Fruit fly (Drosophila melanogaster) whole organism, embryonic: ENCODE results near the gene dre4.

Source experiments
- Atf-2 ChIP-seq: fragments of 200-800 bp; sonication (Bioruptor generic); optimal IDR thresholded peaks from 2 replicates; lab custom pipeline; 2016; ENCODE audit warnings: missing biosample characterization, missing genetic modification characterization
- CG10321 ChIP-seq: fragments of 200-800 bp; sonication (Bioruptor generic); IDR thresholded peaks from 2 replicates; pipeline ENCODE4 v1.3.6; 2022; ENCODE audit warnings: missing biosample characterization, missing genetic modification characterization
- CG11560 ChIP-seq: fragments of 200-800 bp; sonication (Bioruptor generic); IDR thresholded peaks from 3 replicates; pipeline ENCODE4 v1.3.6; 2022; ENCODE audit warnings: missing biosample characterization, missing genetic modification characterization
- CG11696 ChIP-seq: fragments of 200-800 bp; sonication (Bioruptor generic); IDR thresholded peaks from 2 replicates; pipeline ENCODE4 v1.3.6; 2022; ENCODE audit warnings: missing biosample characterization, missing genetic modification characterization
- CG13894 ChIP-seq: fragments of 200-800 bp; sonication (Bioruptor generic); optimal IDR thresholded peaks from 3 replicates; lab custom pipeline; 2018; ENCODE audit warnings: missing biosample characterization, mild to moderate bottlenecking, missing genetic modification characterization, moderate library complexity
- CG14710 ChIP-seq: fragments of 200-800 bp; sonication (Bioruptor generic); optimal IDR thresholded peaks from 3 replicates; lab custom pipeline; 2019; ENCODE audit warnings: missing biosample characterization, mild to moderate bottlenecking, missing genetic modification characterization, moderate library complexity
- CG17829 ChIP-seq: fragments of 200-800 bp; optimal IDR thresholded peaks from 2 replicates; lab custom pipeline; 2019; ENCODE audit warnings: missing biosample characterization, mild to moderate bottlenecking, missing genetic modification characterization, moderate library complexity
- CG2120 ChIP-seq: fragments of 200-800 bp; sonication (Bioruptor generic); optimal IDR thresholded peaks from 3 replicates; lab custom pipeline; 2016; ENCODE audit warnings: missing biosample characterization, missing genetic modification characterization
- CG2199 ChIP-seq: fragments of 200-800 bp; sonication (Bioruptor generic); IDR thresholded peaks from 3 replicates; pipeline ENCODE4 v1.3.6; 2022; ENCODE audit warnings: missing biosample characterization, missing genetic modification characterization
- CG2875 ChIP-seq: fragments of 200-800 bp; sonication (Bioruptor generic); optimal IDR thresholded peaks from 2 replicates; lab custom pipeline; 2017; ENCODE audit warnings: missing biosample characterization, mild to moderate bottlenecking, missing genetic modification characterization, missing genetic modification reagents
- CG32767 ChIP-seq: fragments of 200-800 bp; sonication (Bioruptor generic); IDR thresholded peaks from 2 replicates; pipeline ENCODE4 v1.3.6; 2022; ENCODE audit warnings: missing biosample characterization, missing genetic modification characterization
- CG4328 ChIP-seq: fragments of 200-800 bp; sonication (Bioruptor generic); optimal IDR thresholded peaks from 3 replicates; lab custom pipeline; 2017; ENCODE audit warnings: missing biosample characterization, missing genetic modification reagents, missing genetic modification characterization
- CG4360 ChIP-seq: fragments of 200-800 bp; sonication (Bioruptor generic); IDR thresholded peaks from 2 replicates; pipeline ENCODE4 v1.3.6; 2022; ENCODE audit warnings: missing biosample characterization, missing genetic modification characterization
- CG6272 ChIP-seq: fragments of 200-800 bp; sonication (Bioruptor generic); IDR thresholded peaks from 2 replicates; pipeline ENCODE4 v1.3.6; 2022; ENCODE audit warnings: missing biosample characterization, missing genetic modification characterization
- CG7963 ChIP-seq: fragments of 200-800 bp; sonication (Bioruptor generic); IDR thresholded peaks from 3 replicates; pipeline ENCODE4 v1.3.6; 2022; ENCODE audit warnings: missing biosample characterization, missing genetic modification characterization; ENCODE audit not compliant: partially characterized antibody
- CG9876 ChIP-seq: fragments of 200-800 bp; sonication (Bioruptor generic); optimal IDR thresholded peaks from 2 replicates; lab custom pipeline; 2016; ENCODE audit warnings: missing biosample characterization, missing genetic modification characterization
- CG9932 ChIP-seq: fragments of 200-800 bp; sonication (Bioruptor generic); IDR thresholded peaks from 2 replicates; pipeline ENCODE4 v1.3.6; 2022; ENCODE audit warnings: missing biosample characterization, missing genetic modification characterization
- CHES-1-like ChIP-seq: fragments of 200-800 bp; sonication (Bioruptor generic); optimal IDR thresholded peaks from 2 replicates; lab custom pipeline; 2016; ENCODE audit warnings: missing biosample characterization, missing genetic modification characterization
- Chrac-16 ChIP-seq: fragments of 200-800 bp; sonication (Bioruptor generic); optimal IDR thresholded peaks from 3 replicates; lab custom pipeline; 2016; ENCODE audit warnings: missing biosample characterization, missing genetic modification characterization
- Dfd ChIP-seq, 2 experiments: fragments of >200 bp; optimal IDR thresholded peaks; 2 replicates each; lab custom pipeline; 2017; ENCODE audit warnings: missing biosample characterization in 2 of 2, missing genetic modification characterization in 2 of 2
- E2f2 ChIP-seq: fragments of 200-800 bp; sonication (Bioruptor generic); IDR thresholded peaks from 2 replicates; pipeline ENCODE4 v1.3.6; 2022; ENCODE audit warnings: missing biosample characterization, missing genetic modification characterization
- Elba2 ChIP-seq: fragments of 200-800 bp; sonication (Bioruptor generic); optimal IDR thresholded peaks from 3 replicates; lab custom pipeline; 2016; ENCODE audit warnings: missing biosample characterization, missing genetic modification characterization
- Ets65A ChIP-seq: fragments of 200-800 bp; sonication (Bioruptor generic); peaks from one replicate; lab custom pipeline; 2016; ENCODE audit warnings: missing biosample characterization, missing genetic modification characterization
- Jarid2 ChIP-seq: fragments of 200-800 bp; sonication (Bioruptor generic); optimal IDR thresholded peaks from 3 replicates; lab custom pipeline; 2017; ENCODE audit warnings: mild to moderate bottlenecking, missing biosample characterization, missing genetic modification reagents, missing genetic modification characterization
- Myb ChIP-seq: fragments of 200-800 bp; sonication (Bioruptor generic); optimal IDR thresholded peaks from 2 replicates; lab custom pipeline; 2016; ENCODE audit warnings: missing biosample characterization, missing genetic modification characterization
- Rfx ChIP-seq: fragments of 200-800 bp; sonication (Bioruptor generic); IDR thresholded peaks from 2 replicates; pipeline ENCODE4 v1.3.6; 2022; ENCODE audit warnings: missing biosample characterization, missing genetic modification characterization
- Rx ChIP-seq: fragments of 200-800 bp; sonication (Bioruptor generic); IDR thresholded peaks from 2 replicates; pipeline ENCODE4 v1.3.6; 2022; ENCODE audit warnings: missing biosample characterization, missing genetic modification characterization
- Scr ChIP-seq: fragments of 200-800 bp; sonication (Bioruptor generic); IDR thresholded peaks from 2 replicates; pipeline ENCODE4 v1.3.6; 2022; ENCODE audit warnings: missing biosample characterization, missing genetic modification characterization; ENCODE audit not compliant: partially characterized antibody
- Sox100B ChIP-seq: fragments of 200-800 bp; sonication (Bioruptor generic); optimal IDR thresholded peaks from 3 replicates; lab custom pipeline; 2018; ENCODE audit warnings: missing biosample characterization, mild to moderate bottlenecking, missing genetic modification characterization
- abd-A ChIP-seq: fragments of 200-800 bp; sonication (Bioruptor generic); optimal IDR thresholded peaks from 3 replicates; lab custom pipeline; 2019; ENCODE audit warnings: missing biosample characterization, mild to moderate bottlenecking, missing genetic modification characterization, moderate library complexity
- ap ChIP-seq: fragments of 200-800 bp; sonication (Bioruptor generic); IDR thresholded peaks from 2 replicates; pipeline ENCODE4 v1.3.6; 2022; ENCODE audit warnings: missing biosample characterization, missing genetic modification characterization
- az2 ChIP-seq: fragments of 200-800 bp; sonication (Bioruptor generic); optimal IDR thresholded peaks from 3 replicates; lab custom pipeline; 2016; ENCODE audit warnings: missing biosample characterization, missing genetic modification characterization
- bcd ChIP-seq: fragments of 200-800 bp; sonication (Bioruptor generic); optimal IDR thresholded peaks from 2 replicates; lab custom pipeline; 2017; ENCODE audit warnings: missing biosample characterization, mild to moderate bottlenecking, missing genetic modification characterization
- corto ChIP-seq: fragments of 200-800 bp; sonication (Bioruptor generic); optimal IDR thresholded peaks from 2 replicates; lab custom pipeline; 2016; ENCODE audit warnings: missing biosample characterization, mild to moderate bottlenecking, missing genetic modification characterization, moderate library complexity
- crp ChIP-seq, 2 experiments: fragments of 200-800 bp; sonication (Bioruptor generic); optimal IDR thresholded peaks; 2 replicates in 1 of 2; 3 replicates in 1 of 2; lab custom pipeline; 2017; ENCODE audit warnings: missing biosample characterization in 2 of 2, missing genetic modification characterization in 2 of 2, mild to moderate bottlenecking in 1 of 2, moderate library complexity in 1 of 2
- dmrt99B ChIP-seq: fragments of 200-800 bp; sonication (Bioruptor generic); optimal IDR thresholded peaks from 2 replicates; lab custom pipeline; 2018; ENCODE audit warnings: missing biosample characterization, mild to moderate bottlenecking, missing genetic modification characterization, moderate library complexity
- esg ChIP-seq: fragments of 200-800 bp; sonication (Bioruptor generic); conservative IDR thresholded peaks from 2 replicates; pipeline ENCODE4 v1.3.6; 2022; ENCODE audit warnings: missing biosample characterization, missing genetic modification characterization
- ewg ChIP-seq: fragments of 200-800 bp; sonication (Bioruptor generic); optimal IDR thresholded peaks from 3 replicates; lab custom pipeline; 2017; ENCODE audit warnings: mild to moderate bottlenecking, missing biosample characterization, missing genetic modification reagents, missing genetic modification characterization
- fd64A ChIP-seq: fragments of 200-800 bp; sonication (Bioruptor generic); optimal IDR thresholded peaks from 3 replicates; lab custom pipeline; 2018; ENCODE audit warnings: missing biosample characterization, mild to moderate bottlenecking, missing genetic modification characterization
- ftz-f1 ChIP-seq: fragments of 200-800 bp; sonication (Bioruptor generic); optimal IDR thresholded peaks from 2 replicates; lab custom pipeline; 2016; ENCODE audit warnings: missing biosample characterization, missing genetic modification characterization
- hkb ChIP-seq, 2 experiments: fragments of 200-800 bp in 1 of 2; fragments of >200 bp in 1 of 2; sonication (Bioruptor generic) in 1 of 2; IDR thresholded peaks in 1 of 2; optimal IDR thresholded peaks in 1 of 2; 2 replicates each; pipeline versions ENCODE4 v1.3.6 to Lab custom; 2017 to 2022; ENCODE audit warnings: missing biosample characterization in 1 of 2, missing genetic modification characterization in 1 of 2
- kay ChIP-seq: fragments of 200-800 bp; sonication (Bioruptor generic); optimal IDR thresholded peaks from 2 replicates; lab custom pipeline; 2016; ENCODE audit warnings: missing biosample characterization, missing genetic modification characterization
- lmd ChIP-seq: fragments of 200-800 bp; sonication (Bioruptor generic); IDR thresholded peaks from 2 replicates; pipeline ENCODE4 v1.3.6; 2022; ENCODE audit warnings: missing biosample characterization, missing genetic modification characterization
- otp ChIP-seq: fragments of 200-800 bp; sonication (Bioruptor generic); IDR thresholded peaks from 3 replicates; pipeline ENCODE4, ENCODE4 v1.3.6; 2022; ENCODE audit warnings: missing biosample characterization, missing genetic modification characterization
- pum ChIP-seq: fragments of 200-800 bp; sonication (Bioruptor generic); optimal IDR thresholded peaks from 2 replicates; lab custom pipeline; 2016; ENCODE audit warnings: missing biosample characterization, missing genetic modification characterization
- slbo ChIP-seq: fragments of 200-800 bp; sonication (Bioruptor generic); IDR thresholded peaks from 2 replicates; pipeline ENCODE4 v1.3.6; 2022; ENCODE audit warnings: missing biosample characterization, missing genetic modification characterization
- slp2 ChIP-seq: fragments of 200-800 bp; sonication (Bioruptor generic); optimal IDR thresholded peaks from 2 replicates; lab custom pipeline; 2016; ENCODE audit warnings: missing biosample characterization, missing genetic modification characterization
- sna ChIP-seq: fragments of 200-800 bp; sonication (Bioruptor generic); IDR thresholded peaks from 2 replicates; pipeline ENCODE4 v1.3.6; 2022; ENCODE audit warnings: missing biosample characterization, missing genetic modification characterization; ENCODE audit not compliant: partially characterized antibody
- ssp ChIP-seq: fragments of 200-800 bp; sonication (Bioruptor generic); IDR thresholded peaks from 2 replicates; pipeline ENCODE4 v1.3.6; 2022; ENCODE audit warnings: missing biosample characterization, missing genetic modification characterization
- tap ChIP-seq: fragments of 200-800 bp; optimal IDR thresholded peaks from 3 replicates; lab custom pipeline; 2019; ENCODE audit warnings: missing biosample characterization, mild to moderate bottlenecking, missing genetic modification characterization, moderate library complexity
- yki ChIP-seq: fragments of >200 bp; optimal IDR thresholded peaks from 3 replicates; lab custom pipeline; 2018
- zen2 ChIP-seq: fragments of 200-800 bp; sonication (Bioruptor generic); IDR thresholded peaks from 3 replicates; pipeline ENCODE4 v1.3.6; 2022; ENCODE audit warnings: missing biosample characterization, missing genetic modification characterization; ENCODE audit not compliant: partially characterized antibody

Gene dre4

dm6 chr3L:1885436-1885835 is 9.3 kb upstream of the dre4 start, which contains the start of gene Tmhs (continued):
- TF ChIP-seq fd64A (GFP tag; lab: Kevin White, UChicago) (no peak), tap (tag; lab: Kevin White, UChicago) (no peak), dmrt99B (tag; lab: Kevin White, UChicago) (no peak), Dfd (GFP tag; optimal IDR thresholded peaks at IDR 0.05; lab: Kevin White, UChicago) (no peak), CG10321 (GFP tag; lab: Robert Waterston, UW) (no peak), CG4360 (GFP tag; lab: Robert Waterston, UW) (no peak; the same call in 1 of the 2 replicates), CG11696 (GFP tag; lab: Robert Waterston, UW) (no peak), CG17829 (tag; lab: Kevin White, UChicago) (no peak), ap (no peak), E2f2 (GFP tag; lab: Robert Waterston, UW) (no peak), slbo (GFP tag; lab: Robert Waterston, UW) (no peak), Sox100B (GFP tag; lab: Kevin White, UChicago) (no peak), ewg (no peak), CG7963 (0 out of 3 replicates have a peak, but pooled peaks have one; percentile 39), slp2 (GFP tag; lab: Kevin White, UChicago) (no peak), CG2875 (GFP tag; lab: Kevin White, UChicago) (no peak), CG2120 (GFP tag; lab: Kevin White, UChicago) (no peak), Chrac-16 (GFP tag; lab: Kevin White, UChicago) (no peak), CHES-1-like (GFP tag; lab: Kevin White, UChicago) (no peak), zen2 (GFP tag; lab: Robert Waterston, UW) (peak; percentile 48; the same call in 1 of the 3 replicates), crp (GFP tag; optimal IDR thresholded peaks at IDR 0.05; lab: Kevin White, UChicago) (no peak), CG32767 (GFP tag; lab: Robert Waterston, UW) (no peak), az2 (GFP tag; lab: Kevin White, UChicago) (no peak), Jarid2 (GFP tag; lab: Kevin White, UChicago) (peak; percentile 74), esg (GFP tag; lab: Robert Waterston, UW) (no peak), CG14710 (tag; lab: Kevin White, UChicago) (no peak), Elba2 (GFP tag; lab: Kevin White, UChicago) (no peak), Rfx (GFP tag; lab: Robert Waterston, UW) (no peak), CG2199 (GFP tag; lab: Robert Waterston, UW) (peak; percentile 61; the same call in 1 of the 3 replicates), CG13894 (peak; percentile 10), CG6272 (GFP tag; lab: Robert Waterston, UW) (no peak), abd-A (tag; lab: Kevin White, UChicago) (peak; percentile 39), bcd (GFP tag; lab: Kevin White, UChicago) (no peak), sna (GFP tag; lab: Robert Waterston, UW) (no peak), Atf-2 (GFP tag; lab: Kevin White, UChicago) (no peak), Rx (no peak), otp (GFP tag; lab: Robert Waterston, UW) (peak; percentile 28; the same call in 1 of the 3 replicates), hkb (optimal IDR thresholded peaks at IDR 0.05; lab: Kevin White, UChicago) (no peak), hkb (GFP tag; IDR thresholded peaks at IDR 0.05; lab: Robert Waterston, UW) (no peak), CG11560 (tag; lab: Robert Waterston, UW) (no peak), ssp (no peak), corto (no peak), Ets65A (GFP tag; lab: Kevin White, UChicago) (no peak), CG9932 (no peak), Myb (GFP tag; lab: Kevin White, UChicago) (no peak), Scr (GFP tag; lab: Robert Waterston, UW) (no peak), ftz-f1 (no peak), CG4328 (GFP tag; lab: Kevin White, UChicago) (no peak), lmd (no peak), pum (GFP tag; lab: Kevin White, UChicago) (no peak), yki (lab: Kevin White, UChicago) (peak; percentile 43), CG9876 (GFP tag; lab: Kevin White, UChicago) (no peak), kay (GFP tag; lab: Kevin White, UChicago) (no peak)
